Worm (Caenorhabditis elegans) whole organism, L1 larva: ENCODE results near the gene T14G12.6.

ENCODE experiments used
- C04F5.9 ChIP-seq: sonication (generic microtip); optimal IDR thresholded peaks from 2 replicates; lab custom pipeline; 2016; ENCODE audit warnings: missing genetic modification characterization, missing compliant biosample characterization
- F16B12.6 ChIP-seq: fragments of 150-350 bp; optimal IDR thresholded peaks from 2 replicates; lab custom pipeline; 2014; ENCODE audit warnings: missing biosample characterization, missing genetic modification characterization
- alr-1 ChIP-seq: fragments of 200-800 bp; sonication (Bioruptor generic); optimal IDR thresholded peaks from 2 replicates; lab custom pipeline; 2018; ENCODE audit warnings: borderline replicate concordance, mild to moderate bottlenecking, missing genetic modification characterization, missing compliant biosample characterization
- blmp-1 ChIP-seq: fragments of 150-350 bp; optimal IDR thresholded peaks from 2 replicates; lab custom pipeline; 2014; ENCODE audit warnings: missing biosample characterization, missing genetic modification characterization
- ceh-63 ChIP-seq: fragments of 200-800 bp; sonication (Bioruptor generic); optimal IDR thresholded peaks from 2 replicates; lab custom pipeline; 2018; ENCODE audit warnings: mild to moderate bottlenecking, missing genetic modification characterization, missing compliant biosample characterization
- ceh-8 ChIP-seq: fragments of 200-800 bp; sonication (Bioruptor generic); optimal IDR thresholded peaks from 2 replicates; lab custom pipeline; 2018; ENCODE audit warnings: mild to moderate bottlenecking, missing genetic modification characterization, moderate library complexity, missing compliant biosample characterization
- ceh-82 ChIP-seq, 3 experiments: fragments of 150-350 bp in 1 of 3; sonication (generic microtip) in 2 of 3; optimal IDR thresholded peaks; 2 replicates each; lab custom pipeline; 2014 to 2017; ENCODE audit warnings: missing biosample characterization in 3 of 3, missing genetic modification characterization in 3 of 3
- ceh-90 ChIP-seq: sonication (generic microtip); optimal IDR thresholded peaks from 2 replicates; lab custom pipeline; 2016; ENCODE audit warnings: missing genetic modification characterization, missing compliant biosample characterization
- ces-1 ChIP-seq: fragments of 150-350 bp; optimal IDR thresholded peaks from 2 replicates; lab custom pipeline; 2014; ENCODE audit warnings: missing biosample characterization, missing genetic modification reagents, missing genetic modification characterization
- dpl-1 ChIP-seq, 3 experiments: fragments of 150-350 bp in 2 of 3; sonication (generic microtip) in 1 of 3; optimal IDR thresholded peaks; 2 replicates each; lab custom pipeline; 2014 to 2017; ENCODE audit warnings: missing biosample characterization in 3 of 3, missing genetic modification characterization in 3 of 3, missing genetic modification reagents in 3 of 3
- egl-13 ChIP-seq: sonication (generic microtip); optimal IDR thresholded peaks from 2 replicates; lab custom pipeline; 2016; ENCODE audit warnings: missing genotype, missing genetic modification reagents, missing genetic modification characterization, missing compliant biosample characterization
- elt-2 ChIP-seq: sonication (generic microtip); optimal IDR thresholded peaks from 2 replicates; lab custom pipeline; 2016; ENCODE audit warnings: missing genetic modification characterization, mild to moderate bottlenecking, inconsistent platforms, missing compliant biosample characterization, missing genetic modification reagents
- elt-3 ChIP-seq, 6 experiments: fragments of 150-350 bp in 1 of 6; sonication (generic microtip); optimal IDR thresholded peaks; 2 replicates each; lab custom pipeline; 2017 to 2018; ENCODE audit warnings: missing biosample characterization in 6 of 6, missing genetic modification characterization in 6 of 6, inconsistent platforms in 1 of 6
- ets-5 ChIP-seq: fragments of 200-800 bp; sonication (Bioruptor generic); IDR thresholded peaks from 2 replicates; pipeline ENCODE4 v1.3.6; 2022; ENCODE audit warnings: missing genetic modification characterization, missing compliant biosample characterization
- fkh-10 ChIP-seq: sonication (generic microtip); optimal IDR thresholded peaks from 2 replicates; lab custom pipeline; 2017; ENCODE audit warnings: missing biosample characterization, missing genetic modification reagents, missing genetic modification characterization
- fkh-8 ChIP-seq: sonication (generic microtip); optimal IDR thresholded peaks from 2 replicates; lab custom pipeline; 2016; ENCODE audit warnings: mild to moderate bottlenecking, missing genetic modification characterization, missing compliant biosample characterization
- hlh-17 ChIP-seq: fragments of 200-800 bp; sonication (Bioruptor generic); optimal IDR thresholded peaks from 2 replicates; lab custom pipeline; 2018; ENCODE audit warnings: missing genetic modification characterization, mild to moderate bottlenecking, missing compliant biosample characterization, moderate library complexity, borderline replicate concordance
- hlh-4 ChIP-seq: sonication (generic microtip); optimal IDR thresholded peaks from 2 replicates; lab custom pipeline; 2016; ENCODE audit warnings: mild to moderate bottlenecking, missing genetic modification characterization, missing compliant biosample characterization
- hpl-2 ChIP-seq: fragments of 150-350 bp; optimal IDR thresholded peaks from 2 replicates; lab custom pipeline; 2014; ENCODE audit warnings: missing biosample characterization, missing genetic modification reagents, missing genetic modification characterization
- jun-1 ChIP-seq: fragments of 150-350 bp; optimal IDR thresholded peaks from 2 replicates; lab custom pipeline; 2014; ENCODE audit warnings: missing biosample characterization, missing genetic modification reagents, missing genetic modification characterization
- lin-14 ChIP-seq: fragments of 200-800 bp; sonication (Bioruptor generic); optimal IDR thresholded peaks from 2 replicates; lab custom pipeline; 2018; ENCODE audit warnings: mild to moderate bottlenecking, missing genetic modification characterization, moderate library complexity, missing compliant biosample characterization
- lin-15B ChIP-seq: fragments of 150-350 bp; sonication (generic microtip); optimal IDR thresholded peaks from 3 replicates; lab custom pipeline; 2014; ENCODE audit warnings: missing biosample characterization, missing genetic modification characterization
- lsy-2 ChIP-seq, 2 experiments: fragments of 150-350 bp; optimal IDR thresholded peaks; 2 replicates each; lab custom pipeline; 2014; ENCODE audit warnings: missing biosample characterization in 2 of 2, missing genetic modification characterization in 2 of 2
- nhr-11 ChIP-seq: fragments of 150-350 bp; optimal IDR thresholded peaks from 2 replicates; lab custom pipeline; 2014; ENCODE audit warnings: missing biosample characterization, missing genetic modification characterization
- nhr-12 ChIP-seq: sonication (generic microtip); optimal IDR thresholded peaks from 2 replicates; lab custom pipeline; 2017; ENCODE audit warnings: missing biosample characterization, missing genetic modification characterization
- nhr-20 ChIP-seq: sonication (generic microtip); optimal IDR thresholded peaks from 2 replicates; lab custom pipeline; 2016; ENCODE audit warnings: mild to moderate bottlenecking, missing genetic modification characterization, missing compliant biosample characterization
- nhr-237 ChIP-seq: fragments of 150-350 bp; optimal IDR thresholded peaks from 2 replicates; lab custom pipeline; 2014; ENCODE audit warnings: missing biosample characterization, missing genetic modification characterization
- nhr-47 ChIP-seq: sonication (generic microtip); optimal IDR thresholded peaks from 2 replicates; lab custom pipeline; 2016; ENCODE audit warnings: mild to moderate bottlenecking, missing genetic modification characterization, moderate library complexity, missing compliant biosample characterization
- nhr-76 ChIP-seq: sonication (generic microtip); optimal IDR thresholded peaks from 2 replicates; lab custom pipeline; 2017; ENCODE audit warnings: missing biosample characterization, missing genetic modification characterization
- nhr-84 ChIP-seq: sonication (generic microtip); optimal IDR thresholded peaks from 2 replicates; lab custom pipeline; 2017; ENCODE audit warnings: missing biosample characterization, missing genetic modification characterization
- nhr-85 ChIP-seq: sonication (generic microtip); peaks from one replicate; lab custom pipeline; 2016; ENCODE audit warnings: missing genetic modification characterization, inconsistent platforms, missing compliant biosample characterization
- pag-3 ChIP-seq: sonication (generic microtip); optimal IDR thresholded peaks from 2 replicates; lab custom pipeline; 2017; ENCODE audit warnings: missing genetic modification characterization, mild to moderate bottlenecking, missing compliant biosample characterization, antibody characterized with exemption, borderline replicate concordance; ENCODE audit not compliant: insufficient read depth
- rnt-1 ChIP-seq: sonication (generic microtip); optimal IDR thresholded peaks from 2 replicates; lab custom pipeline; 2016; ENCODE audit warnings: mild to moderate bottlenecking, missing genetic modification characterization, moderate library complexity, missing compliant biosample characterization
- snpc-4 ChIP-seq: fragments of 150-350 bp; optimal IDR thresholded peaks from 2 replicates; lab custom pipeline; 2014; ENCODE audit warnings: missing biosample characterization, missing genetic modification characterization
- snu-23 ChIP-seq: sonication (generic microtip); optimal IDR thresholded peaks from 2 replicates; lab custom pipeline; 2016; ENCODE audit warnings: missing genetic modification characterization, missing compliant biosample characterization
- sup-37 ChIP-seq: fragments of 200-800 bp; sonication (Bioruptor generic); optimal IDR thresholded peaks from 2 replicates; lab custom pipeline; 2018; ENCODE audit warnings: mild to moderate bottlenecking, missing genetic modification characterization, missing compliant biosample characterization
- tlp-1 ChIP-seq: fragments of 150-350 bp; optimal IDR thresholded peaks from 2 replicates; lab custom pipeline; 2014; ENCODE audit warnings: missing biosample characterization, missing genetic modification characterization
- unc-30 ChIP-seq: sonication (generic microtip); optimal IDR thresholded peaks from 2 replicates; lab custom pipeline; 2017; ENCODE audit warnings: missing biosample characterization, missing genetic modification characterization
- zag-1 ChIP-seq: fragments of 150-350 bp; optimal IDR thresholded peaks from 2 replicates; lab custom pipeline; 2014; ENCODE audit warnings: missing biosample characterization, missing genetic modification characterization
- ztf-11 ChIP-seq, 2 experiments: sonication (generic microtip); optimal IDR thresholded peaks; 2 replicates each; lab custom pipeline; 2016 to 2017; ENCODE audit warnings: missing genetic modification characterization in 2 of 2, missing biosample characterization in 1 of 2, missing compliant biosample characterization in 1 of 2

Gene T14G12.6

DNA sequence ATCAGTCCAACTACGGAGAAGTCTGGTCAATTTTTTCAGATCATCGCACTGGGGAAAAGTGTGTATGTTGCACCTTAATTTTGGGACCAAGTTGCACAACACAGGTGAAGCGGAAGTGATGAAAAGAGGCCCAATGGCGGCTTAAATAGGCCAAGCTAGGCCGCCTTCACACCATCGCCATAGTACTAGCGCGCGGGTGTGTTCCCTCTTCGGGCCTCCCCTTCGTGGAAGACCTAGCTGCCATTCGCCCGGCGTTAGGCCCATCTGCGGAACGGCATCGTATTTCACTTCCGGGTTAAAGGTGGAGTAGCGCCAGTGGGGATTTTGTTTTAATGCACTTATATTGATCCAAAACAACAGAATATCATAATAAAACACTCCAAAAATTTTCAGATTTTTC lies 575 bp upstream of the T14G12.6 start:
- no peak for TF ChIP-seq nhr-237
- TF ChIP-seq egl-13 (tag; lab: Kevin White, UChicago): no peak
- no peak for TF ChIP-seq sup-37 (GFP tag; lab: Kevin White, UChicago)
- TF ChIP-seq ceh-82 (tag; optimal IDR thresholded peaks at IDR 0.05; lab: Kevin White, UChicago): no peak
- no peak for TF ChIP-seq hpl-2
- TF ChIP-seq nhr-11 (tag; lab: Kevin White, UChicago): no peak
- no peak for TF ChIP-seq ets-5 (GFP tag; lab: Robert Waterston, UW)
- TF ChIP-seq jun-1 (tag; lab: Kevin White, UChicago): no peak

ce11 chrX:3758399-3758798 lies 846 bp downstream of the T14G12.6 start, which contains the start of gene T14G12.12:
TSS of gene T14G12.12 (minus strand) at chrX:3758499.
- TF ChIP-seq fkh-8 (no peak), ztf-11 (tag; optimal IDR thresholded peaks at IDR 0.05; lab: Kevin White, UChicago) (no peak), blmp-1 (tag; lab: Kevin White, UChicago) (no peak), pag-3 (no peak), ceh-63 (no peak), fkh-10 (GFP tag; lab: Kevin White, UChicago) (no peak), hlh-4 (tag; lab: Kevin White, UChicago) (no peak), ceh-90 (tag; lab: Kevin White, UChicago) (no peak), ces-1 (GFP tag; lab: Kevin White, UChicago) (no peak), hlh-17 (no peak), hpl-2 (no peak), F16B12.6 (tag; lab: Kevin White, UChicago) (no peak), lin-15B (tag; lab: Kevin White, UChicago) (no peak), nhr-84 (tag; lab: Kevin White, UChicago) (no peak), snpc-4 (tag; lab: Kevin White, UChicago) (no peak), ceh-8 (no peak)

- no peak for TF ChIP-seq nhr-76
- no peak for TF ChIP-seq elt-2 (tag; lab: Kevin White, UChicago)
- no peak for TF ChIP-seq unc-30
- no peak for TF ChIP-seq nhr-12
- no peak for TF ChIP-seq alr-1 (tag; lab: Kevin White, UChicago)
- TF ChIP-seq rnt-1: peak; percentile 31
- TF ChIP-seq egl-13 (tag; lab: Kevin White, UChicago): no peak
- TF ChIP-seq elt-3 (tag; optimal IDR thresholded peaks at IDR 0.05; lab: Kevin White, UChicago): peak; percentile 4 to 94 (median 63)
Measured at ce11 chrX:3756238-3756637, 3.0 kb downstream of the T14G12.6 start.

ce11 chrX:3755753-3756152 lies 3.5 kb downstream of the T14G12.6 start:
- TF ChIP-seq nhr-85 (tag; lab: Kevin White, UChicago) (peak; percentile 21), snu-23 (GFP tag; lab: Kevin White, UChicago) (no peak), tlp-1 (tag; lab: Kevin White, UChicago) (no peak), elt-3 (tag; optimal IDR thresholded peaks at IDR 0.05; lab: Kevin White, UChicago) (peak in 5 of 6 experiments; percentile 5 to 89 (median 63))

DNA sequence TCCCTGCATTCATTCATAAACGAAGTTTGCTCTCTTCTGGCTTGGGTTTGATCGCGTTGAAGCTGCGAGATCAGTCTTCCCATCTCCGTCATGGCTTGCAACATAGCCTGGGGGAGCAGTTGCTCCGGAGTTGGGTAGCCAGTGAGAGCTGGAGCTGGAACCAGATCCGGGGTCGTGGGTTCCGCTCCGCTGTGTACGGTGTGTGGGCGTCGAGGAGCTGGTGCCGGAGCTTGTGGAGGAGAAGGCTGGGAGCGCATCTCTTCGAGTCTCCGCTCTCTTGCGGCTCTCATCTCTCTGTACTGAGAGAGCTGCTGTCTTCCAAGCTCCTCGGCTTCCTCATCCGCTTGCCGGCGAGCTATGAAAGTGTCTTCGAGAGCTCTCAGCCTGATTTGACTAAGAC lies 6.8 kb downstream of the T14G12.6 start:
- TF ChIP-seq ceh-63 (no peak), C04F5.9 (tag; lab: Kevin White, UChicago) (no peak), rnt-1 (no peak), zag-1 (tag; lab: Kevin White, UChicago) (no peak), nhr-47 (tag; lab: Kevin White, UChicago) (no peak), blmp-1 (tag; lab: Kevin White, UChicago) (no peak), dpl-1 (GFP tag; optimal IDR thresholded peaks at IDR 0.05; lab: Kevin White, UChicago) (no peak), nhr-20 (no peak), lsy-2 (tag; optimal IDR thresholded peaks at IDR 0.05; lab: Kevin White, UChicago) (no peak), hpl-2 (no peak), jun-1 (tag; lab: Kevin White, UChicago) (no peak), nhr-11 (tag; lab: Kevin White, UChicago) (no peak), ceh-90 (tag; lab: Kevin White, UChicago) (no peak), lin-14 (GFP tag; lab: Kevin White, UChicago) (no peak)
- TF ChIP-seq, all 84 proteins: peak for 0
